Worm (Caenorhabditis elegans) whole organism, midembryonic: ENCODE measurements around the gene F44D12.16.

Experiments
- T22C8.4 ChIP-seq: fragments of 200-800 bp; sonication (Bioruptor generic); IDR thresholded peaks from 2 replicates; pipeline ENCODE4 v1.3.6; 2022; ENCODE audit warnings: missing genetic modification characterization, missing compliant biosample characterization
- cog-1 ChIP-seq: sonication (generic microtip); optimal IDR thresholded peaks from 2 replicates; lab custom pipeline; 2016; ENCODE audit warnings: missing genetic modification characterization, missing compliant biosample characterization
- flt-1 ChIP-seq: fragments of 200-800 bp; sonication (Bioruptor generic); IDR thresholded peaks from 2 replicates; pipeline ENCODE4 v1.3.6; 2022; ENCODE audit warnings: missing genetic modification characterization, missing compliant biosample characterization
- ztf-23 ChIP-seq: fragments of 200-800 bp; sonication (Bioruptor generic); IDR thresholded peaks from 2 replicates; pipeline ENCODE4 v1.3.6; 2022; ENCODE audit warnings: missing genetic modification reagents, missing genetic modification characterization, missing compliant biosample characterization
- ztf-29 ChIP-seq: fragments of 200-800 bp; sonication (Bioruptor generic); IDR thresholded peaks from 2 replicates; pipeline ENCODE4 v1.3.6; 2022; ENCODE audit warnings: missing genetic modification reagents, missing genetic modification characterization, missing compliant biosample characterization

DNA sequence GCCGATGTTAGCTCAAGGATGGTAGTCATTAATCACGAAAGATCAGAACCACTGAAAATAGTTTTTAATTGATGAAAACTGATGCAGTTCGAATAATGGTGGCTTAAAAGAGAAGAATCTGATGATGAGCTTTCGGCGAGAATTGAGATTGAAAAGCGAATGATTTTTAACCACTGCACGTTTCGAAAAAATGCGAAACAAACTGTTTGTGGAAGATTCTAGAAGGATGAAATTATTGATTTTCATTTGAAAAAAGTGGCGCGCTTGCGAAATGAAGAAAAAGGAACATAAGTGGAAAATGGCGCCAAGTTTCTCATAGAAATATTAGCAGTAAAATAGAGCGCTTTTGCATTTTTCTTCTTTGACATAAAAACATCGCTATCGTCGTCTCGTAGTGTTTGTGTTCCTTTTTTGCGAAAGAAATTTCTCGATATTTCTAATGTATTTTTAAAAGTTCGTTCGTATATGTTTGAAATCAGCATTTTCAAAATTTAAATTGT is 33.9 kb upstream of the F44D12.16 start, which contains the start of gene uba-1:
- no peak for TF ChIP-seq T22C8.4 (GFP tag; lab: Robert Waterston, UW)
- TF ChIP-seq flt-1 (GFP tag; lab: Robert Waterston, UW) = no peak
- no peak for TF ChIP-seq ztf-29 (GFP tag; lab: Robert Waterston, UW)
- no peak for TF ChIP-seq ztf-23 (GFP tag; lab: Robert Waterston, UW)
- TF ChIP-seq cog-1 (tag; lab: Kevin White, UChicago) = no peak
